Worm (Caenorhabditis elegans): ENCODE measurements around the gene twk-40.

DNA sequence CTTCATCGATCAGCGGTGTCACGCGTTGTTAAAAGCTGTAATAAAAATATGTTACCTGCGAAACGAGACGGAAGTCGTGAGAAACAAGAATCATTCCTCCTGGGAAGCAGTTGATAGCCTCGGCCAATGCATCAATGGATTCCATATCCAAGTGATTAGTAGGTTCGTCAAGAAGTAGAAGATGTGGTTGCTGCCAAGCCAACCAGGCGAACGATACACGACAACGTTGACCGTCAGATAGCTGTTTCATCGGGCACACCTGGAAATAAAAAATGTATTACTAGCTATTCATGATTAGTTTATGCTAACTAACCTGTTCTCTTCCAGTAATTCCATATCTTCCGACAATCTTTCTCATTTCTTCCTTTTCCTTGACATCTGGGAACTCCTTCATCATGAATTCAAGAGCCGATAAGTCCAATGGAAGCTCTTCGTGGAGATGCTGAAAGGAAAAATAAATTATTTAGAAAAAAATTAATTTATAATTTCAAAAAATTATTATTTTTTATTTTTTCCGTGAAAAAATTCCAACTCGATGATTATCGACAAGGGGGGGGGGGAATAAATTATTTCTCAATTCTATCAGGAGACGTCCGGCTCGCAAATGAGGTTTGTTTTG lies 33.2 kb downstream of the twk-40 start, which contains the start of gene tag-164:
- TF ChIP-seq lsy-2 (tag; optimal IDR thresholded peaks at IDR 0.05) (no peak), unc-39 (tag; optimal IDR thresholded peaks at IDR 0.05) (no peak), Y55F3AM.14 (GFP tag; optimal IDR thresholded peaks at IDR 0.05) (no peak)
